Worm (Caenorhabditis elegans) whole organism, young adult: Measurements from ENCODE around the gene tbx-35.

Experiments
- ZK185.1 ChIP-seq: sonication (generic microtip); optimal IDR thresholded peaks from 2 replicates; lab custom pipeline; 2016; ENCODE audit warnings: mild to moderate bottlenecking, missing genetic modification characterization, missing compliant biosample characterization; ENCODE audit not compliant: poor library complexity, severe bottlenecking
- cebp-2 ChIP-seq: fragments of 200-800 bp; sonication (Bioruptor generic); IDR thresholded peaks from 2 replicates; pipeline ENCODE4 v1.3.6; 2022; ENCODE audit warnings: missing genetic modification characterization, missing compliant biosample characterization
- ceh-91 ChIP-seq: fragments of 200-800 bp; sonication (Bioruptor generic); IDR thresholded peaks from 2 replicates; pipeline ENCODE4 v1.3.6; 2022; ENCODE audit warnings: missing genetic modification reagents, missing genetic modification characterization, missing compliant biosample characterization
- lin-54 ChIP-seq: fragments of 200-800 bp; sonication (Bioruptor generic); optimal IDR thresholded peaks from 2 replicates; lab custom pipeline; 2018; ENCODE audit warnings: mild to moderate bottlenecking, missing genetic modification characterization, missing compliant biosample characterization
- madf-3 ChIP-seq: fragments of 200-800 bp; sonication (Bioruptor generic); IDR thresholded peaks from 2 replicates; pipeline ENCODE4 v1.3.6; 2022; ENCODE audit warnings: missing genetic modification reagents, missing genetic modification characterization, missing compliant biosample characterization
- madf-6 ChIP-seq: fragments of 200-800 bp; sonication (Bioruptor generic); IDR thresholded peaks from 2 replicates; pipeline ENCODE4 v1.3.6; 2022; ENCODE audit warnings: missing genetic modification reagents, missing genetic modification characterization, missing compliant biosample characterization
- pha-4 ChIP-seq: fragments of 150-350 bp; sonication (generic microtip); optimal IDR thresholded peaks from 2 replicates; lab custom pipeline; 2014; ENCODE audit warnings: missing biosample characterization, missing genetic modification reagents, missing genetic modification characterization
- ztf-22 ChIP-seq: fragments of 200-800 bp; sonication (Bioruptor generic); optimal IDR thresholded peaks from 2 replicates; lab custom pipeline; 2018; ENCODE audit warnings: mild to moderate bottlenecking, missing genetic modification characterization, moderate library complexity, missing compliant biosample characterization

ce11 chrII:5551517-5551916 lies 26.3 kb upstream of the tbx-35 start, which contains the start of gene C17C3.5:
- TF ChIP-seq madf-6 = no peak
- TF ChIP-seq cebp-2 = no peak
- TF ChIP-seq madf-3 (GFP tag; lab: Robert Waterston, UW) = no peak
- no peak for TF ChIP-seq ZK185.1 (tag; lab: Kevin White, UChicago)
- no peak for TF ChIP-seq lin-54
- TF ChIP-seq ztf-22 = no peak
- TF ChIP-seq ceh-91 (GFP tag; lab: Robert Waterston, UW) = no peak
- TF ChIP-seq pha-4 (tag; lab: Kevin White, UChicago) = no peak
